Worm (Caenorhabditis elegans) whole organism, L3 larva: ENCODE data around the gene M153.5.
A peak's percentile ranks its signal among the peaks of the same experiment; 100 is the strongest.

Source experiments
- R02D3.7 ChIP-seq: fragments of 150-350 bp; optimal IDR thresholded peaks from 2 replicates; lab custom pipeline; 2014; ENCODE audit warnings: missing biosample characterization, missing genetic modification characterization
- ZK546.5 ChIP-seq: sonication (generic microtip); optimal IDR thresholded peaks from 2 replicates; lab custom pipeline; 2017; ENCODE audit warnings: missing biosample characterization, missing genetic modification characterization
- aly-2 ChIP-seq: fragments of 150-350 bp; optimal IDR thresholded peaks from 2 replicates; lab custom pipeline; 2014; ENCODE audit warnings: missing biosample characterization, missing genetic modification characterization
- ama-1 ChIP-seq: fragments of 150-350 bp; optimal IDR thresholded peaks from 2 replicates; lab custom pipeline; 2018
- ceh-16 ChIP-seq: sonication (generic microtip); optimal IDR thresholded peaks from 2 replicates; lab custom pipeline; 2017; ENCODE audit warnings: missing biosample characterization, missing genetic modification characterization
- ceh-28 ChIP-seq: fragments of 150-350 bp; optimal IDR thresholded peaks from 2 replicates; lab custom pipeline; 2014; ENCODE audit warnings: missing biosample characterization, missing genetic modification reagents, missing genetic modification characterization
- ceh-82 ChIP-seq: fragments of 150-350 bp; optimal IDR thresholded peaks from 2 replicates; lab custom pipeline; 2014; ENCODE audit warnings: missing biosample characterization, missing genetic modification characterization
- ceh-9 ChIP-seq: sonication (generic microtip); optimal IDR thresholded peaks from 2 replicates; lab custom pipeline; 2018; ENCODE audit warnings: missing biosample characterization, missing genetic modification characterization
- egl-27 ChIP-seq: sonication (generic microtip); optimal IDR thresholded peaks from 4 replicates; lab custom pipeline; 2017; ENCODE audit warnings: missing biosample characterization, missing genetic modification reagents, missing genetic modification characterization
- egl-5 ChIP-seq: fragments of 150-350 bp; optimal IDR thresholded peaks from 2 replicates; lab custom pipeline; 2017; ENCODE audit warnings: missing biosample characterization, missing genetic modification reagents, missing genetic modification characterization, inconsistent platforms
- elt-1 ChIP-seq: fragments of 150-350 bp; optimal IDR thresholded peaks from 2 replicates; lab custom pipeline; 2014; ENCODE audit warnings: missing biosample characterization, missing genetic modification characterization
- elt-2 ChIP-seq: sonication (generic microtip); optimal IDR thresholded peaks from 2 replicates; lab custom pipeline; 2016; ENCODE audit warnings: missing genetic modification reagents, mild to moderate bottlenecking, missing genetic modification characterization, missing compliant biosample characterization
- elt-3 ChIP-seq, 3 experiments: fragments of 150-350 bp in 1 of 3; sonication (generic microtip) in 2 of 3; optimal IDR thresholded peaks; 2 replicates in 2 of 3; 4 replicates in 1 of 3; lab custom pipeline; 2014 to 2017; ENCODE audit warnings: missing biosample characterization in 3 of 3, missing genetic modification characterization in 3 of 3
- eor-1 ChIP-seq, 2 experiments: fragments of 150-350 bp; optimal IDR thresholded peaks; 2 replicates each; lab custom pipeline; 2014 to 2018; ENCODE audit warnings: missing biosample characterization in 2 of 2, missing genetic modification characterization in 2 of 2
- fkh-2 ChIP-seq: fragments of 150-350 bp; optimal IDR thresholded peaks from 2 replicates; lab custom pipeline; 2014; ENCODE audit warnings: missing biosample characterization, missing genetic modification reagents, missing genetic modification characterization
- hmg-11 ChIP-seq: sonication (generic microtip); optimal IDR thresholded peaks from 2 replicates; lab custom pipeline; 2016; ENCODE audit warnings: missing genetic modification characterization, missing compliant biosample characterization
- lin-15B ChIP-seq: fragments of 150-350 bp; optimal IDR thresholded peaks from 2 replicates; lab custom pipeline; 2014; ENCODE audit warnings: missing biosample characterization, missing genetic modification characterization
- lin-39 ChIP-seq: fragments of 150-350 bp; optimal IDR thresholded peaks from 2 replicates; lab custom pipeline; 2018; ENCODE audit warnings: missing biosample characterization, missing genetic modification reagents, missing genetic modification characterization
- mml-1 ChIP-seq: fragments of 150-350 bp; sonication (generic microtip); optimal IDR thresholded peaks from 3 replicates; lab custom pipeline; 2014; ENCODE audit warnings: missing biosample characterization, missing genetic modification characterization
- nfya-1 ChIP-seq: sonication (generic microtip); optimal IDR thresholded peaks from 2 replicates; lab custom pipeline; 2017; ENCODE audit warnings: missing genetic modification characterization, mild to moderate bottlenecking, missing compliant biosample characterization, antibody characterized with exemption, moderate library complexity; ENCODE audit not compliant: insufficient read depth
- nhr-12 ChIP-seq: fragments of 150-350 bp; optimal IDR thresholded peaks from 2 replicates; lab custom pipeline; 2014; ENCODE audit warnings: missing biosample characterization, missing genetic modification characterization
- nhr-23 ChIP-seq: fragments of 150-350 bp; optimal IDR thresholded peaks from 2 replicates; lab custom pipeline; 2014; ENCODE audit warnings: missing biosample characterization, missing genetic modification reagents, missing genetic modification characterization
- nhr-237 ChIP-seq: fragments of 150-350 bp; optimal IDR thresholded peaks from 2 replicates; lab custom pipeline; 2014; ENCODE audit warnings: missing biosample characterization, missing genetic modification characterization
- nhr-25 ChIP-seq: sonication (generic microtip); optimal IDR thresholded peaks from 2 replicates; lab custom pipeline; 2017; ENCODE audit warnings: missing biosample characterization, missing genetic modification characterization
- nhr-28 ChIP-seq: fragments of 150-350 bp; optimal IDR thresholded peaks from 2 replicates; lab custom pipeline; 2014; ENCODE audit warnings: missing biosample characterization, missing genetic modification characterization
- nhr-43 ChIP-seq: sonication (generic microtip); optimal IDR thresholded peaks from 2 replicates; lab custom pipeline; 2016; ENCODE audit warnings: mild to moderate bottlenecking, missing genetic modification characterization, missing compliant biosample characterization; ENCODE audit not compliant: poor library complexity, severe bottlenecking
- nhr-67 ChIP-seq: fragments of 150-350 bp; optimal IDR thresholded peaks from 2 replicates; lab custom pipeline; 2014; ENCODE audit warnings: missing biosample characterization, missing genetic modification characterization
- nhr-76 ChIP-seq: fragments of 150-350 bp; sonication (generic microtip); optimal IDR thresholded peaks from 5 replicates; lab custom pipeline; 2014; ENCODE audit warnings: missing biosample characterization, missing genetic modification characterization
- nhr-77 ChIP-seq: fragments of 150-350 bp; optimal IDR thresholded peaks from 2 replicates; lab custom pipeline; 2014; ENCODE audit warnings: missing biosample characterization, missing genetic modification characterization
- pha-4 ChIP-seq: fragments of 150-350 bp; optimal IDR thresholded peaks from 2 replicates; lab custom pipeline; 2014; ENCODE audit warnings: missing biosample characterization, missing genetic modification reagents, missing genetic modification characterization
- pqm-1 ChIP-seq: fragments of 150-350 bp; optimal IDR thresholded peaks from 2 replicates; lab custom pipeline; 2017; ENCODE audit warnings: missing biosample characterization, missing genetic modification characterization, inconsistent platforms
- sea-2 ChIP-seq: fragments of 150-350 bp; sonication (generic microtip); optimal IDR thresholded peaks from 4 replicates; lab custom pipeline; 2014; ENCODE audit warnings: missing biosample characterization, missing genetic modification reagents, missing genetic modification characterization
- skn-1 ChIP-seq: fragments of 150-350 bp; optimal IDR thresholded peaks from 2 replicates; lab custom pipeline; 2014; ENCODE audit warnings: missing biosample characterization, missing genetic modification characterization
- snpc-4 ChIP-seq: fragments of 150-350 bp; optimal IDR thresholded peaks from 2 replicates; lab custom pipeline; 2014; ENCODE audit warnings: missing biosample characterization, missing genetic modification characterization
- unc-39 ChIP-seq: sonication (generic microtip); optimal IDR thresholded peaks from 4 replicates; lab custom pipeline; 2017; ENCODE audit warnings: missing biosample characterization, missing genetic modification characterization
- unc-62 ChIP-seq: fragments of 150-350 bp; sonication (generic microtip); optimal IDR thresholded peaks from 4 replicates; lab custom pipeline; 2014; ENCODE audit warnings: missing biosample characterization, missing genetic modification reagents, missing genetic modification characterization
- zag-1 ChIP-seq: fragments of 150-350 bp; optimal IDR thresholded peaks from 2 replicates; lab custom pipeline; 2014; ENCODE audit warnings: missing biosample characterization, missing genetic modification characterization
- ztf-11 ChIP-seq: fragments of 150-350 bp; optimal IDR thresholded peaks from 2 replicates; lab custom pipeline; 2014; ENCODE audit warnings: missing biosample characterization, missing genetic modification characterization
- ztf-4 ChIP-seq: fragments of 150-350 bp; optimal IDR thresholded peaks from 2 replicates; lab custom pipeline; 2014; ENCODE audit warnings: missing biosample characterization, missing genetic modification characterization

M153.5 gene

DNA sequence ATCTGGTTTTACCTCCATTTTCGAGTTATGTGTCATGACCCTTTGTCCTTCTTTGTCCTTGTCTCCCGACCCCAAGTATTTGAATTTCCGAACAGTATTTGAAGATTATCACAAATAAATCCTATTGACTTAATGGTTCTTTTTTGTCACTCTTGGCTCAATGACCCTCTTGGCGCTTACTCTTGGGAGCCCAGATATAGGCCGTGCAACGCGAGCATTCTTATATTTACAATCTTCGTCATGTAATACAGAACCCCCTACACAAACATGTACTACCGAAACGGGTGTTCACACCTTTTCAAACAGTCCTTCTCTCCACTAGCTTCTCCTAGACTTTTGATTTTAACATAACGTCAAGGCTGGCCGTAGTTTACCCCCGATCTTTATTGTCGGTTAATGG is at the start of gene M153.5:
M153.5 (plus strand) TSS at position 301 of the 400 bp plus-strand sequence.
- no peak for TF ChIP-seq nhr-237 (tag; lab: Kevin White, UChicago)
- TF ChIP-seq R02D3.7 (tag; lab: Kevin White, UChicago): no peak
- TF ChIP-seq nhr-76 (tag; lab: Kevin White, UChicago): no peak
- no peak for TF ChIP-seq nhr-23 (tag; lab: Kevin White, UChicago)
- no peak for TF ChIP-seq pha-4 (tag; lab: Kevin White, UChicago)
- TF ChIP-seq unc-39: no peak
- TF ChIP-seq nhr-12 (tag; lab: Kevin White, UChicago): no peak
- TF ChIP-seq unc-62 (GFP tag; lab: Kevin White, UChicago): no peak

- TF ChIP-seq elt-3 (tag; optimal IDR thresholded peaks at IDR 0.05; lab: Kevin White, UChicago) (no peak), pha-4 (tag; lab: Kevin White, UChicago) (no peak), nhr-67 (no peak), pqm-1 (tag; lab: Kevin White, UChicago) (peak; percentile 11), fkh-2 (tag; lab: Kevin White, UChicago) (no peak), lin-39 (tag; lab: Kevin White, UChicago) (no peak)
Observed at ce11 chrX:12095200-12095599, 48.6 kb upstream of the M153.5 start.

- TF ChIP-seq ztf-11 (tag; lab: Kevin White, UChicago) (no peak), lin-39 (tag; lab: Kevin White, UChicago) (no peak), nhr-237 (tag; lab: Kevin White, UChicago) (no peak), egl-5 (no peak), nhr-25 (tag; lab: Kevin White, UChicago) (no peak), mml-1 (tag; lab: Kevin White, UChicago) (no peak)
Observed at ce11 chrX:12097995-12098394, 45.8 kb upstream of the M153.5 start.

ce11 chrX:12103712-12104111 is 40.1 kb upstream of the M153.5 start, which contains the start of gene W03G11.3:
W03G11.3 (minus strand) TSS chrX:12103812.
- TF ChIP-seq eor-1 (tag; optimal IDR thresholded peaks at IDR 0.05; lab: Kevin White, UChicago): no peak
- no peak for TF ChIP-seq unc-62 (GFP tag; lab: Kevin White, UChicago)
- no peak for TF ChIP-seq ceh-16 (tag; lab: Kevin White, UChicago)
- TF ChIP-seq ztf-4: no peak
- TF ChIP-seq elt-1: no peak
- TF ChIP-seq, all 47 proteins: peak for 0

- TF ChIP-seq ceh-9 (tag; lab: Kevin White, UChicago) (no peak), ama-1 (lab: Kevin White, UChicago) (no peak), nhr-67 (no peak), egl-27 (no peak), aly-2 (tag; lab: Kevin White, UChicago) (no peak), nhr-28 (tag; lab: Kevin White, UChicago) (no peak)
- TF ChIP-seq, all 47 proteins: peak for 0
Observed at ce11 chrX:12104630-12105029, 39.2 kb upstream of the M153.5 start, which contains the start of gene col-181. col-181 (plus strand) TSS chrX:12104930.

DNA sequence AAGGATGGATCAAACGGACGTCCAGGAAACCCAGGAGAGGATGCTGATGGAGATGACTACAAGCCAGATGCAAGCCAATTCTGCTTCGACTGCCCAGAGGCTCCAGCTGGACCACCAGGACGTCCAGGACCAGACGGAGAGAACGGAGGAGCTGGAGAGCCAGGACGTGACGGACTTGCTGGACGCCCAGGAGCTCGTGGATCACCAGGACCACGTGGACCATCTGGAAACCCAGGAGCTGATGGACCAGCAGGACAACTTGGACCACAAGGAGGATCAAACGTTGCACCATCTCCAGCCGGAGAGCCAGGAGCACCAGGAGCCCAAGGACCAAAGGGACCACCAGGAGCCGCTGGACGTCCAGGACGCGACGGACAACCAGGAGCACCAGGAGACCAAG is 38.3 kb upstream of the M153.5 start:
- TF ChIP-seq eor-1 (tag; optimal IDR thresholded peaks at IDR 0.05; lab: Kevin White, UChicago): no peak
- TF ChIP-seq egl-27: no peak
- no peak for TF ChIP-seq nhr-12 (tag; lab: Kevin White, UChicago)
- no peak for TF ChIP-seq zag-1
- no peak for TF ChIP-seq nhr-67
- TF ChIP-seq ceh-9 (tag; lab: Kevin White, UChicago): no peak
- no peak for TF ChIP-seq skn-1
- TF ChIP-seq ZK546.5 (tag; lab: Kevin White, UChicago): no peak

ce11 chrX:12106004-12106403 is 37.8 kb upstream of the M153.5 start:
- TF ChIP-seq elt-3 (tag; optimal IDR thresholded peaks at IDR 0.05; lab: Kevin White, UChicago) (peak in 1 of 3 experiments; percentile 25), snpc-4 (tag; lab: Kevin White, UChicago) (peak; percentile 3), fkh-2 (tag; lab: Kevin White, UChicago) (peak; percentile 20), ama-1 (lab: Kevin White, UChicago) (no peak), nfya-1 (tag; lab: Kevin White, UChicago) (peak; percentile 67), elt-2 (tag; lab: Kevin White, UChicago) (peak; percentile 42), nhr-23 (tag; lab: Kevin White, UChicago) (peak; percentile 55), nhr-25 (tag; lab: Kevin White, UChicago) (peak; percentile 25), nhr-43 (peak; percentile 85), nhr-12 (tag; lab: Kevin White, UChicago) (no peak), ceh-28 (tag; lab: Kevin White, UChicago) (peak; percentile 41), elt-1 (no peak), ZK546.5 (tag; lab: Kevin White, UChicago) (no peak), hmg-11 (no peak), ceh-82 (tag; lab: Kevin White, UChicago) (peak; percentile 78), lin-15B (tag; lab: Kevin White, UChicago) (peak; percentile 4), R02D3.7 (tag; lab: Kevin White, UChicago) (peak; percentile 20), unc-62 (GFP tag; lab: Kevin White, UChicago) (peak; percentile 17), nhr-77 (tag; lab: Kevin White, UChicago) (peak; percentile 14), ztf-11 (tag; lab: Kevin White, UChicago) (peak; percentile 6), mml-1 (tag; lab: Kevin White, UChicago) (no peak), lin-39 (tag; lab: Kevin White, UChicago) (peak; percentile 75), sea-2 (peak; percentile 81), egl-5 (peak; percentile 26), eor-1 (tag; optimal IDR thresholded peaks at IDR 0.05; lab: Kevin White, UChicago) (no peak)
